Worm (Caenorhabditis elegans) whole organism, dauer: ENCODE measurements around the gene cln-3.1.

Source experiments
- unc-62 ChIP-seq: sonication (generic microtip); optimal IDR thresholded peaks from 2 replicates; lab custom pipeline; 2017; ENCODE audit warnings: missing biosample characterization, missing genetic modification reagents, missing genetic modification characterization

cln-3.1 gene

DNA sequence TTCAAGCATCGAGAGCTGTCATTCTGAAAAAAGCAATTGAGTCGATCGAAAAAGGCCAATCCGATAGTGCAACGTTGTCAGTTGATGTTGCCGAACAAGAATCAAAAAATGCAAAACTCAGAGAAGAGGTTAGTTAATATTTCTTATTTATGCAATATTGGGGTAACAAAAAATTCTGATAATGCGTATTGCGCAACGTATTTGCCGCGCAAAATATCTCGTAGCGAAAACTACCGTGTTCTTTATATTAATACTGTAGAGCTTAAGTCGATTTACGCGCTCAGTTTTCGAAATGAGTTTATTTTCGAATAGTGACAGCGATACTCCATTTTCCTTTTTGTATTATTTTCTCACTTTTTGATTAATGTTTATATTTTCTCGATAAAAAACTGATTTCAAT, 20.4 kb downstream of the cln-3.1 start:
- no peak for TF ChIP-seq unc-62

DNA sequence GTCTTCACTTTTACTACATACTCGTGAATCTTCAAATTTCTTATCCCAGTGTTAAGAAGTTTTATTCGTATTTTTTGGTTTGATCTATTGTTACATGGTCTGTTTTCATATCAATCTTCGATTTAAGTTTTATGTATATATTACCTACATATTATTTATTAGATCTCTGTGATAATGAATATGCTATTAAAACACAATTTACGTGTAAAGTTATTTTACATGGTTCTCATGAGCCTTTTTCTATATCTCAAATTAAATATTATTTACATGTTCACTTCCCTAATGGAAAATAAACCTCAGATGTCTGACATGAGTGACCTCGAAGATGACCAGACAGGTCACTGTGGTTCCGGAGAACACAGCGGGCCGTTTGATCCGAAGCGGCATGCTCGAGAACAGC, 20.9 kb downstream of the cln-3.1 start, which contains the start of gene mxl-1:
mxl-1 (plus strand) TSS at position 301 of the 400 bp plus-strand sequence.
- TF ChIP-seq unc-62 = no peak

DNA sequence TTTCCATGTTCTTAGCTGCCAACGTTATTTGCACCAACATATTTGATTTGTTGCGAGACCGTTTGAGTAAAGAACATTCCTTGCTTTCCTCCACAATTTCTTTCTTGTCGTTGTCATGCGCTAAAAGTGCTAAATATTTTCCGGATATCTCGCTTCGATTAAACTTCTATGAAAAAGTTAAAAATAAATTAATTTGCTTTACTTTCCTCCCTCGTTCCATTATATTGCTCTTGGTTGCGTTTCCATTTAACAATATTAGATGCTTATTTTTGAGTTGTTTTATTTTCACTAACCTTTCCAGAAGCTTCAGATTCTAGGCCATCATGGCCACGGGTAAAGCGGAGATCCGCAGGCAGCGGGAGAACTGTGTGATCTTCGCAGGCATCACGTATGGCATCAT, 23.9 kb downstream of the cln-3.1 start, which contains the start of gene pgap-1:
pgap-1 (plus strand) TSS at position 301 of the 400 bp plus-strand sequence.
- TF ChIP-seq unc-62 = no peak

DNA sequence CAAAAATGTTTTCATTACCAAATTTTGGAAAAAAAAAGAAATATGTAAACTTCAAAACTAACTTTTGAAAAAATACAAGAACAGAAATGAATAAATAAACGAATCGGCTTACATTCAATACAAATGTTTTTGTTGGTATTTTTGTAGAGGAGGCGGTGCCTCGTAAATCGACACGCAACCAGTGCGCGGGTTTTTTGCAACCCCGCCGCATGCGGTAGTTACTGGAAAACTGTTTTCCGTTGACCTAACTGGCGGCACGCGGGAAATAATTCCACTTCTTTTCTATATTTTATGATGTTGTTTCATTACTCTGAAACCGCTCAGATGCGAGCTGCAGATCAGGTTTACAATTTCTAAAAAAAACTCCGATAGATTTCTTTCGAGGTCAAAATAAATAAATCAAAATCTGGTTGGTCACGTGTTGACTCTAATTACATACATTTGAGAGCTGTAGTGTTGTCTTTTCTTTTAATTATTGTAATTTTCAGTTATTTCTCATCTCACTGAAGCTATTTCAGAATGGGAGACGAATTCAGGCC, 26.2 kb downstream of the cln-3.1 start, which contains the start of the genes dvc-1 and ima-1:
dvc-1 (minus strand) TSS at position 145 of the 539 bp plus-strand sequence.
ima-1 (plus strand) TSS at position 489 of the 539 bp plus-strand sequence.
- no peak for TF ChIP-seq unc-62

DNA sequence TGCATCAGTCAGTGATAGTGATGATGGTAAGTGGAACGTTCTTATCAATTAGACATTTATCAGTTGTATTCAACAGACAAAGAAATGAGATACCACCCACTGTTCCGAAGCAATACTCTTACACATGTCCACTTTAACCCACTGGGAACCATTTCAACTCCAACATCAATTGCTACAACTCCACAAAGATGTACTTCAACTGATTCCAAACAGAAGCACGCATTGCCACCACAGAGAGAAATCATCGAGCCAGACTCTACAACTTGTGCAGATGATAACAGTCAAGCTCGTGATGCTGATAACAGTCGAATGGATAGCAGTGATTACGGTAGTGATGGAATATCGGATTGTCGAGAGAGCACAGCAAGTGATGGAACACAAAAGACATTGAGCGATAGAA, 29.6 kb downstream of the cln-3.1 start:
- no peak for TF ChIP-seq unc-62

DNA sequence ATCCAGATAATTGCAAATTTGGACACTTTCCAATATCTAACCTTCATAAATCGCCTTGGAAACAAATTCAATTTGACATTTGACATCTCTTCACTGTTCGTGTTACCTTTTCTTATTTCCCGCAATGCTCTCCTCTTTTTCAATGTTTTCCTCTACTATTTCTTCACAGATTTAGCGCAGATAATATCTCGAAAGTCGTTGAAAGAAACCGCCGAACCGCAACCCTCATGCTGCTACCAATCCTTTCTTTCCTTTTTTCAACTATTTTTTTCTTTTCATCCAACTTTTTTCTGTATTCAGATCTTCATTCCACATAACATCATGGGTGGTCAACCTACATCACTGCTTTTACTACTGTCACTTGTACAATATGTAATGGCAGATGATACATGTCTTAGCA, 31.1 kb downstream of the cln-3.1 start, which contains the start of gene T19B10.5:
T19B10.5 (plus strand) TSS at position 301 of the 400 bp plus-strand sequence.
- no peak for TF ChIP-seq unc-62

DNA sequence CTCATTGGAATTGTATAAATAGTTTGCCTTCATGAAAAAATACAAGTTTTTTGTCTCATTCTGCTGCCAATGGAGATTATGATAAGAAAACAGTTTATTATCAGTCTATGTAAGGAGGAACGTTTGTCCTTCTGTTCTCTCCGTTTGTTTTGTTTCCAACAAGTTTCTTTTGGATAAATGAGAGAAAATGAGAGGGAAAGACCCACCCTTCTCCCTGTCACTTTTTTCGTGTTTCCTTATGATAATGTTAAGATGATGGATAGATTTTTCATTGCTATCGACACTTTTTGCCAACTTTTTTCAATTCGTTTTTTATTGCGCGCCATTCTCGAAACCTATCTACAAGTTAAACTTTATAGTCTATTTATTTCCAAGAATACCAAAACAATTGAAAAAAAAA, 34.3 kb downstream of the cln-3.1 start:
- TF ChIP-seq unc-62 = no peak

DNA sequence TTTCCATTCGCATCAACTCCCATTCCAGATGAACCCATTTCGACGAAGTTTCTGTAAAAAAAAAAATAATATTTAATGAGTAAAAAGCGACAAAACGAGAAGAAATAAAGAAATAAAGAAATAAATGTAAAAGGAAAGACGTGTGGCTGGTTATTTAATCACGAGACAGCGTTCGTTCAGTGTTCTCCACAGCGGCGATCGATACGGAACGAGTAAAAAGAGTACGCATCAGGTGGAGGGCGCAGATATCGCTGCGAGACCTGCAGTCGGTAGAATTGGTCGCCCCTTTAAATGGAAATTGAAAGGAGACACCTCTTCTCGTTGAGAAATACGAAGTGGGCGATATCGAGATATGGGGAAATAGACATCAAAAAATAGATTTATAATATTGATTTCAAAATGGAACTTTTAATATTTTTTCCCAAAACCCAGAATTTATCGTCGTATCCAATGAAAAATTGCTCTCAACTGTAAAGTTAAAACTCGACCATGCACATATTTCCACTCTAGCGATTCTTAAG, 36.7 kb downstream of the cln-3.1 start, which contains the start of gene pqn-70:
pqn-70 (minus strand) TSS at position 51 of the 521 bp plus-strand sequence.
- TF ChIP-seq unc-62 = no peak

DNA sequence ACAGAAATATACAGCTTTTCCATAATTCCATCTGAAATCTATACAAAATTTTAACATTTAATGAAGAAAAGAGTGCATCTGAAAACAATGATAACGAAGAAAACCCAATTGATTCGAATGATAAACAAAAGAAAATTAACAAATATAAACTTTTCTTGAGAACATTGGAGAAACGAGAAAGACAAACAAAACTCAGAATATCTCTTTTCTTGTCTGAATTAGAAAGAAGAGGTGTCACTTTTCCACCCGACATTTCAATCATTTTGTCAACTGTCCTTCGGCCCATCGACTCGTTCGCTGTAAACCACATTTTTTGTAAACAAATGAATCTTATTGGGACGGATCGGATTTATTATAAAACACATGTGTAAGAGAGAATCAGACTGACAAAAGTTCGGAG, 39.5 kb downstream of the cln-3.1 start, which contains the start of gene bgal-1:
bgal-1 (minus strand) TSS at position 38 of the 400 bp plus-strand sequence.
- no peak for TF ChIP-seq unc-62

DNA sequence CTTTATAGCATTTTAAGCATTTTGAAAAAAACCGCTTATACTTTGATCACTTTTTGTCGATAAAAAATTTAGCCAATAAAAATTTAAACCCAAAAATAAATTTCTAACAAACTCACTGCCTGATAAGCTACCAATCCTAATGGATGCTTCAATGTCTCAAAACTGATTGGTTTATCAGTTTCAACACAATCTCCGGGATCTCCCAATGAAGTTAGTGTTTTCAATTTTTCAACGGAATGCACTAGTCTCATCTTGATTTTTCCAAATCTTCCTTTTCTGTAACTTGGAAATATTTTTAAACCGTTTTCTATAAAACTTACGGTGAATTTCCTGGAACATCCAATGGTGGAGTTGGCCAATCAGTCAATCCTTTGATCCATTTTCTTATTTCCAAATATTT, 41.8 kb downstream of the cln-3.1 start:
- no peak for TF ChIP-seq unc-62

DNA sequence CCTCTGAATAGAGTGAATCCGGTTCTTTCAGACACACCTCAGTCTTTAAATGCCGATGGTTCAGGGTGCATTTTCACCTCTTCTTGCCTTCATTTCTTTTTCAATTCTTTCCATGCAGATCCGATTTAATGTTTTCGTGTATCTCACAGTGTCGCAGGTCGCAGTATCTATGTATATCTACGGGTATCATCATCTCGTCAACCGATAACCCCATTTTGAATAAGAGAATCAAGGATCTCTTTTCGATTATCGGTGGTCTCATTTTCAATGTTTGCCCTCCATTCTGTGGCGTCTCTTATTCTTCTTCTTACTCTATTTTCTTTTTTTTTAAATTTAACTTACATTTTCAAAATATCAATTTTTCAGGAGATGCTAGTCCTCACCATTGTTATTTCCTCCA, 44.5 kb downstream of the cln-3.1 start, which contains the start of gene T19B10.2:
T19B10.2 (plus strand) TSS at position 367 of the 400 bp plus-strand sequence.
- no peak for TF ChIP-seq unc-62

DNA sequence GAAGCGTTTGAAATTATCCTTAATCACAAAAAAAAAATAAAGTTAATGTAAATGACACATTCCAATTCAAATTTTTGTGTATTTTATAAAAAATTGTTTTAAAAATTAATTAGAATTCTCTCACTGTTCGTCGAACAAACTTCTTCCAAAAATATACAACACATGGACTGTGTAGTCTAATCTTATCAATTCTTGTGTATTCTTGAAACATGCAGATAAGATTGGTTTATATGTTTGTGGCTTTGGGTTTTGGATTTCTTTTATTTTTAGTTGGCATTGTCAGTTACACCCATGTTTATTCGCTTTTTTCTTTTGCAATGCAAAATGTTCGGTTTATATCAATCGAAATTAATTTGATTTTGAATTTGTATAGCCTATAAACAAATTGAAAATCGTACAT, 45.0 kb downstream of the cln-3.1 start:
- TF ChIP-seq unc-62 = no peak

DNA sequence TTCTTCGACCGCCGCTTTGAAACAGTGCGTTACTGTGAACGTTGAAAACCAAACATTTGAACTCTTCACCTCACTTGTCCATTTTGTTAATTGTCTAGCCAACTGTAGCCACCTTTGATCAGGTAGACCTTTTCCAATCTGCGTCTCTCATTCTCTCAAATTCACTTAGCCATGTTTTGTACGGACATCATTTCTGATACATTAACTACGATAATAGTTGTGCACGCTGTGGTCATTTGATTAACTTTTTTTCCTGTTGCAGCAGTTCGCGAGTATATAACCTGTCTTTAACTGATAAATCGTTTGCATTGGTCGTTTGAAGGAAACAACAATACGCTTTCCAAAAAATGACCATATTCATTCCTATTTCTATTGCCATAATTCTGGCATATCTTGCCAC, 48.1 kb downstream of the cln-3.1 start, which contains the start of gene cyp-29A2:
cyp-29A2 (plus strand) TSS at position 190 of the 400 bp plus-strand sequence.
- no peak for TF ChIP-seq unc-62

DNA sequence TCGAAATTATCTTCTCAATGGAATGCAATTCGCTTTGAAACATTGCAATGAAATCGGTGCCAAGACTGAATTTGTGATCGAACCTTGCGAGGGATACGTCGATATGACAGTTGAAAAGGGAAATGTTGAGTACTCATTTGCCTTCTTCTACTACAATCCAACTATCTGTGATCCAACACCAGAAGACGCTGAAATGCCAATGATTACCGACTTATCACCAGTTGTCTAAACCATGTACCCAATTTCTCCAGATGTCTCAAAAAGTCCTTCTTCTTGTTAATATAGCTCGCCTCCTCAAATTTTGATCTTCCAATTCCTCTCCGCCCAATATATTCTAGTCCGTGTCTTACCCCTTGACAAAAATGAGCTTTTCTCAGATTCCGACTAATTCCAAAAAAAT, 49.3 kb downstream of the cln-3.1 start:
- no peak for TF ChIP-seq unc-62

DNA sequence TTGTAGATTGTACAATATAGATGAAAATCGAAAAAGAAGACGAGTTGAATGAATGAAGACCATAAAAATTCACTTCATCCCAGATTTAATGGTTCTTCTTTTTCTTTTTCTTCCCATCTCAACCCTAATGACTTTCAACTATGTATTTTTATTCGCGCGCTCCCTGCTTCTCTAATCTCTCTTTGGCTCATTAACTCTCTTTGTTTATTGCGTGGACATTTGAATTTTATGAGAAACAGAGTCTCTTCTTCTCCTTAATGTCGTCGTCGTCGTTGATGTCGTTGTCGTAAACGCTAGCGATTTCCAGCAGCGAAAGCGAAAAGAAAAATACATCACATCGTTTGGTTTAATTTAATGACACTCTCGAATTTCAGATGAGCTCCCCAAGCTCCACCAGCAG, 50.9 kb downstream of the cln-3.1 start:
- no peak for TF ChIP-seq unc-62
